Fruit fly (Drosophila melanogaster): Measurements from ENCODE around the gene Prosbeta7.
A peak's percentile ranks its signal among the peaks of the same experiment; 100 is the strongest.

The Prosbeta7 gene

DNA sequence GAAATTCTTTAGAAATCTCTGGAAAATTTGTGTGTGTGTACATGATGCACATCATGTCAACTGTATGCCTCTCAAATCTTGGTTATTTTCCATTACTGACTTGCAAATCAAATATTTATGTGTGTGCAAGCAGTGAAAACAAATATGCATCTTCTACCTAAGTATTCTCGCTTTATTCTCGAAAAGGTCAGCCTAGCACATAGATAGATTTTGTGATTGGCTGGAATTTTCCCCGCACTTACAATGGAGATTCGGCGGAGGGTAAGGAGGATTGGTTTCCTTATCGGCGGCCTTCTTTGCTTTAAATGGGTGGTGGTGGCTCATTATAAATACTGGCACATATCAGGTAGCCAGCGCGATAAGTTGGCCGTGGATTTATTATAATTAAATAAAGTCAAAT lies 30.3 kb downstream of the Prosbeta7 start (continued):
- TF ChIP-seq Poxn (GFP tag; IDR thresholded peaks at IDR 0.05) (no peak), Elba2 (GFP tag; optimal IDR thresholded peaks at IDR 0.05) (no peak), CG30020 (tag; optimal IDR thresholded peaks at IDR 0.05) (no peak), CG8924 (tag; optimal IDR thresholded peaks at IDR 0.05) (peak; percentile 11), lbe (GFP tag; optimal IDR thresholded peaks at IDR 0.05) (no peak), CG11695 (GFP tag; IDR thresholded peaks at IDR 0.05) (no peak), Bgb (GFP tag; IDR thresholded peaks at IDR 0.05; ENCODE audit: partially characterized antibody) (no peak), CG7928 (GFP tag; optimal IDR thresholded peaks at IDR 0.05) (no peak), HLH4C (GFP tag; IDR thresholded peaks at IDR 0.05; ENCODE audit: partially characterized antibody) (no peak), D (optimal IDR thresholded peaks at IDR 0.05) (no peak), D (GFP tag; optimal IDR thresholded peaks at IDR 0.05) (peak; percentile 20), wdn (GFP tag; IDR thresholded peaks at IDR 0.05) (no peak), CG14965 (GFP tag; optimal IDR thresholded peaks at IDR 0.05; ENCODE audit: borderline replicate concordance) (no peak), CG7963 (GFP tag; IDR thresholded peaks at IDR 0.05; ENCODE audit: partially characterized antibody) (no peak), Atf6 (GFP tag; IDR thresholded peaks at IDR 0.05) (no peak), CG16779 (GFP tag; IDR thresholded peaks at IDR 0.05) (no peak), cg (GFP tag; optimal IDR thresholded peaks at IDR 0.05) (no peak), Oaz (GFP tag; IDR thresholded peaks at IDR 0.05) (no peak), CG17912 (GFP tag; optimal IDR thresholded peaks at IDR 0.05) (no peak), grn (GFP tag; optimal IDR thresholded peaks at IDR 0.05) (no peak), CG10565 (GFP tag; optimal IDR thresholded peaks at IDR 0.05) (no peak), E2f2 (GFP tag; IDR thresholded peaks at IDR 0.05) (no peak), zen (tag; optimal IDR thresholded peaks at IDR 0.05) (peak; percentile 53), Adf1 (GFP tag; IDR thresholded peaks at IDR 0.05) (no peak), CG4730 (GFP tag; IDR thresholded peaks at IDR 0.05) (no peak), Aef1 (GFP tag; IDR thresholded peaks at IDR 0.05) (no peak), Deaf1 (tag; optimal IDR thresholded peaks at IDR 0.05) (no peak), maf-S (GFP tag; optimal IDR thresholded peaks at IDR 0.05) (no peak), Lpt (GFP tag; optimal IDR thresholded peaks at IDR 0.05) (no peak), B-H2 (GFP tag; optimal IDR thresholded peaks at IDR 0.05) (no peak), CG12391 (tag; optimal IDR thresholded peaks at IDR 0.05) (no peak), CG12942 (GFP tag; optimal IDR thresholded peaks at IDR 0.05) (no peak), CG14014 (GFP tag; IDR thresholded peaks at IDR 0.05) (no peak), TFAM (GFP tag; optimal IDR thresholded peaks at IDR 0.05) (no peak), gcm (GFP tag; optimal IDR thresholded peaks at IDR 0.05) (no peak), CG9876 (GFP tag; optimal IDR thresholded peaks at IDR 0.05) (no peak), bab2 (GFP tag; optimal IDR thresholded peaks at IDR 0.05) (no peak), CG11504 (tag; optimal IDR thresholded peaks at IDR 0.05) (peak; percentile 22), CG15011 (GFP tag; optimal IDR thresholded peaks at IDR 0.05) (no peak), Max (GFP tag; optimal IDR thresholded peaks at IDR 0.05) (no peak), fd3F (GFP tag; optimal IDR thresholded peaks at IDR 0.05) (no peak), CG17829 (tag; optimal IDR thresholded peaks at IDR 0.05) (no peak), z (GFP tag; IDR thresholded peaks at IDR 0.05) (no peak), CG12659 (GFP tag; optimal IDR thresholded peaks at IDR 0.05) (no peak), pros (GFP tag; optimal IDR thresholded peaks at IDR 0.05) (no peak), Dp (GFP tag; optimal IDR thresholded peaks at IDR 0.05) (no peak), NFAT (GFP tag; IDR thresholded peaks at IDR 0.05) (no peak), vfl (GFP tag; optimal IDR thresholded peaks at IDR 0.05) (no peak), CG15514 (GFP tag; optimal IDR thresholded peaks at IDR 0.05) (no peak), CG9215 (GFP tag; IDR thresholded peaks at IDR 0.05) (no peak), bsh (GFP tag; optimal IDR thresholded peaks at IDR 0.05) (peak in 1 of 2 experiments; percentile 43), en (GFP tag; optimal IDR thresholded peaks at IDR 0.05) (no peak)
